Worm (Caenorhabditis elegans) whole organism, L1 larva: ENCODE data around the gene R05A10.7.

Source experiments
- C16A3.4 ChIP-seq: fragments of 150-350 bp; optimal IDR thresholded peaks from 2 replicates; lab custom pipeline; 2014; ENCODE audit warnings: missing biosample characterization, missing genetic modification characterization
- C34B4.2 ChIP-seq: sonication (generic microtip); optimal IDR thresholded peaks from 2 replicates; lab custom pipeline; 2017; ENCODE audit warnings: mild to moderate bottlenecking, missing genetic modification characterization, missing compliant biosample characterization
- Y116A8C.19 ChIP-seq: sonication (generic microtip); optimal IDR thresholded peaks from 2 replicates; lab custom pipeline; 2016; ENCODE audit warnings: missing compliant biosample characterization, missing genetic modification characterization, borderline replicate concordance
- aha-1 ChIP-seq: fragments of 150-350 bp; optimal IDR thresholded peaks from 2 replicates; lab custom pipeline; 2014; ENCODE audit warnings: missing biosample characterization, missing genetic modification characterization
- ama-1 ChIP-seq: fragments of 150-350 bp; optimal IDR thresholded peaks from 2 replicates; lab custom pipeline; 2014
- blmp-1 ChIP-seq: fragments of 150-350 bp; optimal IDR thresholded peaks from 2 replicates; lab custom pipeline; 2014; ENCODE audit warnings: missing biosample characterization, missing genetic modification characterization
- ceh-82 ChIP-seq, 3 experiments: fragments of 150-350 bp in 1 of 3; sonication (generic microtip) in 2 of 3; optimal IDR thresholded peaks; 2 replicates each; lab custom pipeline; 2014 to 2017; ENCODE audit warnings: missing biosample characterization in 3 of 3, missing genetic modification characterization in 3 of 3
- ceh-88 ChIP-seq: fragments of 200-800 bp; sonication (Bioruptor generic); IDR thresholded peaks from 2 replicates; pipeline ENCODE4 v1.3.6; 2022; ENCODE audit warnings: missing genetic modification characterization, missing compliant biosample characterization
- ceh-90 ChIP-seq: sonication (generic microtip); optimal IDR thresholded peaks from 2 replicates; lab custom pipeline; 2016; ENCODE audit warnings: missing genetic modification characterization, missing compliant biosample characterization
- dpl-1 ChIP-seq, 3 experiments: fragments of 150-350 bp in 2 of 3; sonication (generic microtip) in 1 of 3; optimal IDR thresholded peaks; 2 replicates each; lab custom pipeline; 2014 to 2017; ENCODE audit warnings: missing biosample characterization in 3 of 3, missing genetic modification characterization in 3 of 3, missing genetic modification reagents in 3 of 3
- dsc-1 ChIP-seq: sonication (generic microtip); optimal IDR thresholded peaks from 2 replicates; lab custom pipeline; 2016; ENCODE audit warnings: mild to moderate bottlenecking, missing genetic modification characterization, missing compliant biosample characterization
- efl-1 ChIP-seq, 4 experiments: fragments of 150-350 bp; optimal IDR thresholded peaks in 3 of 4; peaks in 1 of 4; 1 replicate in 1 of 4; 2 replicates in 3 of 4; lab custom pipeline; 2014; ENCODE audit warnings: missing biosample characterization in 2 of 4, missing genetic modification characterization in 2 of 4, missing genetic modification reagents in 2 of 4
- egl-13 ChIP-seq: sonication (generic microtip); optimal IDR thresholded peaks from 2 replicates; lab custom pipeline; 2016; ENCODE audit warnings: missing genotype, missing genetic modification reagents, missing genetic modification characterization, missing compliant biosample characterization
- egl-27 ChIP-seq, 2 experiments: fragments of 150-350 bp in 1 of 2; sonication (generic microtip); optimal IDR thresholded peaks; 3 replicates each; lab custom pipeline; 2017 to 2018; ENCODE audit warnings: missing biosample characterization in 2 of 2, missing genetic modification characterization in 2 of 2, missing genetic modification reagents in 2 of 2
- ets-5 ChIP-seq: fragments of 200-800 bp; sonication (Bioruptor generic); IDR thresholded peaks from 2 replicates; pipeline ENCODE4 v1.3.6; 2022; ENCODE audit warnings: missing genetic modification characterization, missing compliant biosample characterization
- fkh-10 ChIP-seq: sonication (generic microtip); optimal IDR thresholded peaks from 2 replicates; lab custom pipeline; 2017; ENCODE audit warnings: missing biosample characterization, missing genetic modification reagents, missing genetic modification characterization
- fkh-8 ChIP-seq: sonication (generic microtip); optimal IDR thresholded peaks from 2 replicates; lab custom pipeline; 2016; ENCODE audit warnings: mild to moderate bottlenecking, missing genetic modification characterization, missing compliant biosample characterization
- hpl-2 ChIP-seq: fragments of 150-350 bp; optimal IDR thresholded peaks from 2 replicates; lab custom pipeline; 2014; ENCODE audit warnings: missing biosample characterization, missing genetic modification reagents, missing genetic modification characterization
- irx-1 ChIP-seq: sonication (generic microtip); optimal IDR thresholded peaks from 2 replicates; lab custom pipeline; 2016; ENCODE audit warnings: missing genetic modification characterization, missing compliant biosample characterization
- lin-15B ChIP-seq: fragments of 150-350 bp; sonication (generic microtip); optimal IDR thresholded peaks from 3 replicates; lab custom pipeline; 2014; ENCODE audit warnings: missing biosample characterization, missing genetic modification characterization
- lsy-2 ChIP-seq, 2 experiments: fragments of 150-350 bp; optimal IDR thresholded peaks; 2 replicates each; lab custom pipeline; 2014; ENCODE audit warnings: missing biosample characterization in 2 of 2, missing genetic modification characterization in 2 of 2
- mep-1 ChIP-seq: fragments of 150-350 bp; optimal IDR thresholded peaks from 2 replicates; lab custom pipeline; 2014; ENCODE audit warnings: missing biosample characterization, missing genetic modification characterization
- nhr-11 ChIP-seq: fragments of 150-350 bp; optimal IDR thresholded peaks from 2 replicates; lab custom pipeline; 2014; ENCODE audit warnings: missing biosample characterization, missing genetic modification characterization
- nhr-12 ChIP-seq: sonication (generic microtip); optimal IDR thresholded peaks from 2 replicates; lab custom pipeline; 2017; ENCODE audit warnings: missing biosample characterization, missing genetic modification characterization
- nhr-237 ChIP-seq: fragments of 150-350 bp; optimal IDR thresholded peaks from 2 replicates; lab custom pipeline; 2014; ENCODE audit warnings: missing biosample characterization, missing genetic modification characterization
- nhr-28 ChIP-seq: fragments of 150-350 bp; optimal IDR thresholded peaks from 2 replicates; lab custom pipeline; 2014; ENCODE audit warnings: missing biosample characterization, missing genetic modification characterization
- nhr-47 ChIP-seq: sonication (generic microtip); optimal IDR thresholded peaks from 2 replicates; lab custom pipeline; 2016; ENCODE audit warnings: mild to moderate bottlenecking, missing genetic modification characterization, moderate library complexity, missing compliant biosample characterization
- nhr-84 ChIP-seq: sonication (generic microtip); optimal IDR thresholded peaks from 2 replicates; lab custom pipeline; 2017; ENCODE audit warnings: missing biosample characterization, missing genetic modification characterization
- nhr-85 ChIP-seq: sonication (generic microtip); peaks from one replicate; lab custom pipeline; 2016; ENCODE audit warnings: missing genetic modification characterization, inconsistent platforms, missing compliant biosample characterization
- pqm-1 ChIP-seq: sonication (generic microtip); optimal IDR thresholded peaks from 3 replicates; lab custom pipeline; 2017; ENCODE audit warnings: missing biosample characterization, missing genetic modification characterization
- skn-1 ChIP-seq: fragments of 150-350 bp; optimal IDR thresholded peaks from 2 replicates; lab custom pipeline; 2014; ENCODE audit warnings: missing biosample characterization, missing genetic modification characterization
- snu-23 ChIP-seq: sonication (generic microtip); optimal IDR thresholded peaks from 2 replicates; lab custom pipeline; 2016; ENCODE audit warnings: missing genetic modification characterization, missing compliant biosample characterization
- sptf-1 ChIP-seq: fragments of 150-350 bp; optimal IDR thresholded peaks from 2 replicates; lab custom pipeline; 2014; ENCODE audit warnings: missing biosample characterization, missing genetic modification characterization
- sup-37 ChIP-seq: fragments of 200-800 bp; sonication (Bioruptor generic); optimal IDR thresholded peaks from 2 replicates; lab custom pipeline; 2018; ENCODE audit warnings: mild to moderate bottlenecking, missing genetic modification characterization, missing compliant biosample characterization
- swsn-7 ChIP-seq: sonication (generic microtip); optimal IDR thresholded peaks from 2 replicates; lab custom pipeline; 2016; ENCODE audit warnings: missing genetic modification characterization, missing compliant biosample characterization
- tlp-1 ChIP-seq: fragments of 150-350 bp; optimal IDR thresholded peaks from 2 replicates; lab custom pipeline; 2014; ENCODE audit warnings: missing biosample characterization, missing genetic modification characterization
- unc-62 ChIP-seq: fragments of 150-350 bp; optimal IDR thresholded peaks from 2 replicates; lab custom pipeline; 2014; ENCODE audit warnings: missing biosample characterization, missing genetic modification reagents, missing genetic modification characterization

Gene R05A10.7

DNA sequence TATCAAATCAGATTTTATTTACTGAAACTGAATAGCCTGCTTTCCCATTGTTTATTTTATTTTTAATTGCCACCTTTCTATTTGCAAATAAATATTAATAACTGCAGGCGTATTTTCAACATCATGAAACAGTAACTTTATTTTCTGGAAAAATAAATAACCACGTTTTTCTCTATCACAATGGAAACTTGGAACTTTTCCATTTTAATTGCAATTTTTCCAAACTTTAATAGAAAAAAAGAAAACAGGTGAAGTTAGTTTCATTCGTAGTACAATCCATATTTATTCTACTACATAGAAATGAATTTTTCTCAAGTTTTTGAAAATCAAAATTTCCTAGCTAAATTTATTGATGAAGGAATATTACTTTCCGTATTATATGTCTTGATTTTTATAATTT lies 33.6 kb downstream of the R05A10.7 start, which contains the start of gene srz-42:
Gene srz-42 (plus strand): TSS at position 301 of the 400 bp plus-strand sequence.
- no peak for TF ChIP-seq nhr-28 (tag; lab: Kevin White, UChicago)
- no peak for TF ChIP-seq sup-37 (GFP tag; lab: Kevin White, UChicago)
- TF ChIP-seq egl-27 (tag; optimal IDR thresholded peaks at IDR 0.05; lab: Kevin White, UChicago): no peak
- no peak for TF ChIP-seq lin-15B (tag; lab: Kevin White, UChicago)
- no peak for TF ChIP-seq snu-23

ce11 chrIV:14127805-14128610 lies 34.7 kb downstream of the R05A10.7 start, which contains the start of gene H12I19.115:
TSS of gene H12I19.115 (minus strand) at chrIV:14127855.
- peak; percentile 47 for TF ChIP-seq fkh-8
- TF ChIP-seq ets-5 (GFP tag; lab: Robert Waterston, UW): no peak
- no peak for TF ChIP-seq irx-1 (tag; lab: Kevin White, UChicago)
- TF ChIP-seq swsn-7: no peak
- TF ChIP-seq sptf-1: no peak
- no peak for TF ChIP-seq aha-1 (tag; lab: Kevin White, UChicago)
- no peak for TF ChIP-seq fkh-10 (GFP tag; lab: Kevin White, UChicago)
- no peak for TF ChIP-seq ama-1 (lab: Kevin White, UChicago)
- TF ChIP-seq skn-1 (tag; lab: Kevin White, UChicago): no peak
- TF ChIP-seq Y116A8C.19: no peak
- TF ChIP-seq nhr-12: no peak
- TF ChIP-seq tlp-1 (tag; lab: Kevin White, UChicago): no peak
- no peak for TF ChIP-seq C34B4.2 (tag; lab: Kevin White, UChicago)
- TF ChIP-seq blmp-1 (tag; lab: Kevin White, UChicago): no peak
- peak; percentile 12 for TF ChIP-seq mep-1
- TF ChIP-seq unc-62 (GFP tag; lab: Kevin White, UChicago): no peak
- TF ChIP-seq ceh-90 (tag; lab: Kevin White, UChicago): no peak
- no peak for TF ChIP-seq ceh-88 (GFP tag; lab: Robert Waterston, UW)
- peak in 1 of 3 experiments; percentile 22 for TF ChIP-seq ceh-82 (tag; optimal IDR thresholded peaks at IDR 0.05; lab: Kevin White, UChicago)
- TF ChIP-seq egl-13 (tag; lab: Kevin White, UChicago): no peak
- no peak for TF ChIP-seq C16A3.4 (tag; lab: Kevin White, UChicago)
- TF ChIP-seq dsc-1 (tag; lab: Kevin White, UChicago): peak; percentile 16
- TF ChIP-seq nhr-11 (tag; lab: Kevin White, UChicago): no peak
- TF ChIP-seq nhr-47: peak; percentile 3
- no peak for TF ChIP-seq hpl-2 (GFP tag; lab: Kevin White, UChicago)
- TF ChIP-seq nhr-84 (tag; lab: Kevin White, UChicago): no peak
- peak in 1 of 2 experiments; percentile 28 for TF ChIP-seq lsy-2 (tag; optimal IDR thresholded peaks at IDR 0.05; lab: Kevin White, UChicago)
- TF ChIP-seq efl-1 (optimal IDR thresholded peaks at IDR 0.05; lab: Kevin White, UChicago): peak; percentile 2 to 21
- TF ChIP-seq efl-1 (GFP tag; optimal IDR thresholded peaks at IDR 0.05 in 1 of 2; lab: Kevin White, UChicago): peak in 1 of 2 experiments; percentile 90
- TF ChIP-seq, all 84 proteins: peak for 7

DNA sequence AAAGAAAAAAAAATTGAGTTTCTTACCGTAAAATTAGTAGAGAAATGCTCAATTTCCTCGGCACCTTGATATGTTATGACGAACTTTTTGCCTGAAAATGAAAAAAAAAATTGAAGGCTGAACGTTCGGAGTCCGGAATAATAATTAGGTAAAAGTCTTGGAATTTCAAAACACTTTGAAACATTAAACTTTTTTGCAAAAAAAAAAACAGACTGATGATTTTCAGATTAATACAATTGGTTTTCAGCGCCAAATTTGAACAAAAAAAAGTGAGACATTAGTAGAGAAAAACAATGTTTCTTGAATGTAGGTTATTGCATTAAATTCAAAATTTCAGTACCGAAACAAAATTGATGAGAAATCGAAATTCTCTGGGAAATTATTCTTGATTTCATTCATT lies 38.7 kb downstream of the R05A10.7 start, which contains the start of gene nkcc-1:
Gene nkcc-1 (minus strand): TSS at position 101 of the 400 bp plus-strand sequence.
- TF ChIP-seq snu-23: no peak
- TF ChIP-seq nhr-85 (tag; lab: Kevin White, UChicago): no peak
- no peak for TF ChIP-seq nhr-11 (tag; lab: Kevin White, UChicago)
- no peak for TF ChIP-seq efl-1 (optimal IDR thresholded peaks at IDR 0.05; lab: Kevin White, UChicago)
- TF ChIP-seq efl-1 (GFP tag; optimal IDR thresholded peaks at IDR 0.05 in 1 of 2; lab: Kevin White, UChicago): peak in 1 of 2 experiments; percentile 41
- TF ChIP-seq, all 84 proteins: peak for 1

ce11 chrIV:14119327-14119726 lies 43.3 kb downstream of the R05A10.7 start:
- TF ChIP-seq ama-1 (lab: Kevin White, UChicago) (no peak), snu-23 (no peak), fkh-8 (no peak), nhr-28 (tag; lab: Kevin White, UChicago) (no peak), Y116A8C.19 (no peak), nhr-237 (tag; lab: Kevin White, UChicago) (no peak), efl-1 (optimal IDR thresholded peaks at IDR 0.05; lab: Kevin White, UChicago) (peak in 1 of 2 experiments; percentile 17), efl-1 (GFP tag; optimal IDR thresholded peaks at IDR 0.05 in 1 of 2; lab: Kevin White, UChicago) (peak; percentile 53 to 91), lin-15B (tag; lab: Kevin White, UChicago) (no peak), dpl-1 (GFP tag; optimal IDR thresholded peaks at IDR 0.05; lab: Kevin White, UChicago) (peak in 2 of 3 experiments; percentile 11 to 25), pqm-1 (tag; lab: Kevin White, UChicago) (no peak), tlp-1 (tag; lab: Kevin White, UChicago) (no peak), hpl-2 (GFP tag; lab: Kevin White, UChicago) (no peak)
- TF ChIP-seq, all 84 proteins: peak for 2
